Worm (Caenorhabditis elegans) whole organism, early embryonic: ENCODE results near the gene algn-12.

Experiments used
- B0310.2 ChIP-seq: sonication (generic microtip); optimal IDR thresholded peaks from 2 replicates; lab custom pipeline; 2016; ENCODE audit warnings: mild to moderate bottlenecking, missing genetic modification characterization, missing compliant biosample characterization
- F13C5.2 ChIP-seq: sonication (generic microtip); optimal IDR thresholded peaks from 2 replicates; lab custom pipeline; 2017; ENCODE audit warnings: mild to moderate bottlenecking, missing genetic modification characterization, inconsistent platforms, missing compliant biosample characterization
- aly-1 ChIP-seq: sonication (generic microtip); optimal IDR thresholded peaks from 2 replicates; lab custom pipeline; 2016; ENCODE audit warnings: missing genetic modification characterization, missing compliant biosample characterization
- ama-1 ChIP-seq: fragments of 150-350 bp; optimal IDR thresholded peaks from 2 replicates; lab custom pipeline; 2014
- ceh-13 ChIP-seq: fragments of 200-800 bp; sonication (Bioruptor generic); optimal IDR thresholded peaks from 2 replicates; lab custom pipeline; 2018; ENCODE audit warnings: mild to moderate bottlenecking, missing genetic modification characterization, missing compliant biosample characterization
- ceh-36 ChIP-seq: sonication (generic microtip); optimal IDR thresholded peaks from 2 replicates; lab custom pipeline; 2016; ENCODE audit warnings: missing genetic modification characterization, inconsistent platforms, missing compliant biosample characterization
- ets-7 ChIP-seq: sonication (generic microtip); optimal IDR thresholded peaks from 2 replicates; lab custom pipeline; 2016; ENCODE audit warnings: missing genotype, missing genetic modification characterization, missing compliant biosample characterization
- flt-1 ChIP-seq: fragments of 200-800 bp; sonication (Bioruptor generic); IDR thresholded peaks from 2 replicates; pipeline ENCODE4 v1.3.6; 2022; ENCODE audit warnings: missing genetic modification characterization, missing compliant biosample characterization
- hmbx-1 ChIP-seq: sonication (generic microtip); optimal IDR thresholded peaks from 2 replicates; lab custom pipeline; 2016; ENCODE audit warnings: mild to moderate bottlenecking, missing genetic modification characterization, missing compliant biosample characterization
- hmg-4 ChIP-seq: fragments of 200-800 bp; sonication (Bioruptor generic); optimal IDR thresholded peaks from 2 replicates; lab custom pipeline; 2018; ENCODE audit warnings: mild to moderate bottlenecking, missing genetic modification characterization, missing compliant biosample characterization
- hnd-1 ChIP-seq: sonication (generic microtip); optimal IDR thresholded peaks from 2 replicates; lab custom pipeline; 2016; ENCODE audit warnings: missing genetic modification characterization, missing compliant biosample characterization
- pes-1 ChIP-seq: fragments of 200-800 bp; sonication (Bioruptor generic); IDR thresholded peaks from 2 replicates; pipeline ENCODE4 v1.3.6; 2022; ENCODE audit warnings: missing genetic modification reagents, missing genetic modification characterization, missing compliant biosample characterization
- scrt-1 ChIP-seq: fragments of 200-800 bp; sonication (Bioruptor generic); IDR thresholded peaks from 2 replicates; pipeline ENCODE4 v1.3.6; 2022; ENCODE audit warnings: missing genetic modification characterization, missing compliant biosample characterization
- sea-1 ChIP-seq: fragments of 200-800 bp; sonication (Bioruptor generic); conservative IDR thresholded peaks from 2 replicates; pipeline ENCODE4 v1.3.6; 2022; ENCODE audit warnings: missing genetic modification characterization, missing compliant biosample characterization
- tbx-11 ChIP-seq: fragments of 200-800 bp; sonication (Bioruptor generic); IDR thresholded peaks from 2 replicates; pipeline ENCODE4 v1.3.6; 2022; ENCODE audit warnings: missing genetic modification characterization, missing compliant biosample characterization
- tbx-37 ChIP-seq: fragments of 200-800 bp; sonication (Bioruptor generic); conservative IDR thresholded peaks from 2 replicates; pipeline ENCODE4 v1.3.6; 2022; ENCODE audit warnings: missing genetic modification reagents, missing genetic modification characterization, missing compliant biosample characterization
- tra-4 ChIP-seq: sonication (generic microtip); optimal IDR thresholded peaks from 2 replicates; lab custom pipeline; 2017; ENCODE audit warnings: missing genetic modification characterization, missing compliant biosample characterization

Gene algn-12

ce11 chrV:8067800-8068199 is 32.9 kb downstream of the algn-12 start, which contains the start of gene str-140:
TSS of gene str-140 (minus strand) at chrV:8067900.
- TF ChIP-seq hnd-1 (tag; lab: Kevin White, UChicago) (no peak), ama-1 (lab: Kevin White, UChicago) (no peak), pes-1 (GFP tag; lab: Robert Waterston, UW) (no peak), ceh-13 (GFP tag; lab: Kevin White, UChicago) (no peak), aly-1 (tag; lab: Kevin White, UChicago) (no peak), scrt-1 (GFP tag; lab: Robert Waterston, UW) (no peak), F13C5.2 (tag; lab: Kevin White, UChicago) (no peak), ceh-36 (no peak), ets-7 (tag; lab: Kevin White, UChicago) (no peak), flt-1 (no peak), tra-4 (tag; lab: Kevin White, UChicago) (no peak), tbx-11 (no peak), B0310.2 (no peak), tbx-37 (no peak), hmbx-1 (tag; lab: Kevin White, UChicago) (no peak)

DNA sequence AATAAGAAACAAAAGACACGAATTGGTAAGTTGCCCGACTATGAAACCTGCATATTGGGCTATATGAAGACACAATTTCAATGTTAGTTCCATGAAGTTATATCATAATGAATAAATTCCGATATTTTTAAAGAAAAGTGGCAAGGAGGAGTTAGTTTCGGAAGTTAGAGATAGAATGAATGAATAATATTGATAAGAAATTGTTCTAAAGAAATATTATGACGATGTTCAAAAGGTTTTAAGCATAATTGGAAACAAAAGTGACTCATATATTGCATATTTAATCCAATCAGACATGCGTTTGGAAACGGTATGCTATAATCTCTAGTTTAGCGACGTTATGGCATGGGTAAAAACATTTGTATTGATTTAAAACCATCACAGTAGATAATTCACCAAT is 34.7 kb downstream of the algn-12 start, which contains the start of gene str-143:
Gene str-143 (minus strand): TSS at position 101 of the 400 bp plus-strand sequence.
- TF ChIP-seq F13C5.2 (tag; lab: Kevin White, UChicago) (no peak), aly-1 (tag; lab: Kevin White, UChicago) (no peak), ama-1 (lab: Kevin White, UChicago) (no peak), B0310.2 (no peak), hmg-4 (GFP tag; lab: Kevin White, UChicago) (no peak), ets-7 (tag; lab: Kevin White, UChicago) (no peak), hmbx-1 (tag; lab: Kevin White, UChicago) (no peak), tra-4 (tag; lab: Kevin White, UChicago) (no peak), ceh-36 (no peak), pes-1 (GFP tag; lab: Robert Waterston, UW) (no peak), hnd-1 (tag; lab: Kevin White, UChicago) (no peak), ceh-13 (GFP tag; lab: Kevin White, UChicago) (no peak), tbx-11 (no peak), tbx-37 (no peak), scrt-1 (GFP tag; lab: Robert Waterston, UW) (no peak), flt-1 (no peak), sea-1 (GFP tag; lab: Robert Waterston, UW) (no peak)

ce11 chrV:8072047-8072446 is 37.1 kb downstream of the algn-12 start, which contains the start of gene str-144:
TSS of gene str-144 (minus strand) at chrV:8072147.
- no peak for TF ChIP-seq hnd-1 (tag; lab: Kevin White, UChicago)
- TF ChIP-seq tra-4 (tag; lab: Kevin White, UChicago): no peak
- no peak for TF ChIP-seq scrt-1 (GFP tag; lab: Robert Waterston, UW)
- TF ChIP-seq ceh-13 (GFP tag; lab: Kevin White, UChicago): no peak
- no peak for TF ChIP-seq tbx-37
- TF ChIP-seq sea-1 (GFP tag; lab: Robert Waterston, UW): no peak
- no peak for TF ChIP-seq ets-7 (tag; lab: Kevin White, UChicago)

DNA sequence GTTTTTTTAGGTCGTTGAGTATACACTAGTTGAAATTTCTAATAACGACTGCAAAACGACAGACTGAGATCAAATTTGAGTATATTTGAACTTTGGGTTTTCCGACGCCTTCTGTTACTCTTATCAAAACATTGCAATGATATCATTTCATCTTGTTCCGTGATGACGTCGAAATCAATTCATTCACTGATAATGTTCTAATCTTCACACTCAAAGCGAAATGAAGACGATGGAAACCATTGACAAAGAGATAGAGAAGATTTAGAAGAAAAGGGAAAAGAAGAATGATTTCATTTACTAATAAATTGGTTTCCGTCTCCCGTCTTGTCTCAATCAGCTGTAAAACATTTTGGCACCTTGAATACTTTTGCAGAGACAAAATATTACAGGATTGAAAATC is 38.3 kb downstream of the algn-12 start:
- TF ChIP-seq scrt-1 (GFP tag; lab: Robert Waterston, UW) (no peak), ceh-13 (GFP tag; lab: Kevin White, UChicago) (no peak), hmg-4 (GFP tag; lab: Kevin White, UChicago) (no peak), tra-4 (tag; lab: Kevin White, UChicago) (no peak), ets-7 (tag; lab: Kevin White, UChicago) (no peak), B0310.2 (no peak), aly-1 (tag; lab: Kevin White, UChicago) (no peak), F13C5.2 (tag; lab: Kevin White, UChicago) (no peak), sea-1 (GFP tag; lab: Robert Waterston, UW) (no peak), tbx-11 (no peak), ceh-36 (no peak), flt-1 (no peak), ama-1 (lab: Kevin White, UChicago) (no peak)

DNA sequence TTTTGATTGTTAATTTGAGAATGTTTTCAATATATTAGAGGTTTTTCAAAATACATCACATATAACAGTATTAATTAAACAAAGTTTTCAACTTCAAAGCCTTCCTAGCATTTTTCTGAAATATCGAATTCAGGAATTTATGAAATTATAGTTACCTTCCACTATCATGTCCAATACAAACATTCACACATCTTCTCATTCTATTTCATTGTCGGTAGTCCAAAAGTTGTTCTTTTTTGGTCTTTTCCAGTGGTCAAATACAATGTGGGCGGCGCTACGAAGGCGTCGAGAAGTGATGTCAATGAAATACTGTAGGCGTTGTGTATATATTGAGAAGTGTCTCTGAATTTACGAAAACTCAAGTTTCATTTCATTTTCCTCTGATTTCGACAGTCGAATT is 40.8 kb downstream of the algn-12 start, which contains the start of gene catp-3:
Gene catp-3 (plus strand): TSS at position 301 of the 400 bp plus-strand sequence.
- TF ChIP-seq ama-1 (lab: Kevin White, UChicago) (no peak), tbx-37 (no peak), ets-7 (tag; lab: Kevin White, UChicago) (no peak), hmg-4 (GFP tag; lab: Kevin White, UChicago) (no peak), ceh-13 (GFP tag; lab: Kevin White, UChicago) (no peak), scrt-1 (GFP tag; lab: Robert Waterston, UW) (no peak), pes-1 (GFP tag; lab: Robert Waterston, UW) (no peak)

ce11 chrV:8079813-8080212 is 44.9 kb downstream of the algn-12 start:
- TF ChIP-seq hmbx-1 (tag; lab: Kevin White, UChicago) (no peak), B0310.2 (no peak), scrt-1 (GFP tag; lab: Robert Waterston, UW) (no peak), aly-1 (tag; lab: Kevin White, UChicago) (no peak), ceh-36 (no peak), hnd-1 (tag; lab: Kevin White, UChicago) (no peak), sea-1 (GFP tag; lab: Robert Waterston, UW) (no peak), ceh-13 (GFP tag; lab: Kevin White, UChicago) (no peak), tbx-11 (no peak), ets-7 (tag; lab: Kevin White, UChicago) (no peak), hmg-4 (GFP tag; lab: Kevin White, UChicago) (no peak), F13C5.2 (tag; lab: Kevin White, UChicago) (no peak), ama-1 (lab: Kevin White, UChicago) (no peak), flt-1 (no peak)

ce11 chrV:8081579-8081978 is 46.7 kb downstream of the algn-12 start, which contains the start of gene str-131:
TSS of gene str-131 (minus strand) at chrV:8081679.
- TF ChIP-seq tbx-11 (no peak), ceh-13 (GFP tag; lab: Kevin White, UChicago) (no peak), F13C5.2 (tag; lab: Kevin White, UChicago) (no peak), pes-1 (GFP tag; lab: Robert Waterston, UW) (no peak), flt-1 (no peak), hnd-1 (tag; lab: Kevin White, UChicago) (no peak), ceh-36 (no peak)
